Fruit fly (Drosophila melanogaster): Measurements from ENCODE around the gene Imp.

Imp gene

dm6 chrX:10854686-10855085, 30.6 kb upstream of the Imp start, which contains the start of gene feo (continued):
- TF ChIP-seq gt (GFP tag; IDR thresholded peaks at IDR 0.05), result no peak
- no peak for TF ChIP-seq Spps (tag; optimal IDR thresholded peaks at IDR 0.05)
- TF ChIP-seq tll (GFP tag; optimal IDR thresholded peaks at IDR 0.05), result no peak
- no peak for TF ChIP-seq CG4424 (GFP tag; optimal IDR thresholded peaks at IDR 0.05)
- no peak for TF ChIP-seq CG6254 (GFP tag; optimal IDR thresholded peaks at IDR 0.05)
- TF ChIP-seq H15 (GFP tag; IDR thresholded peaks at IDR 0.05), result no peak
- no peak for TF ChIP-seq CG14050 (GFP tag; IDR thresholded peaks at IDR 0.05)
- no peak for TF ChIP-seq dmrt11E (tag; optimal IDR thresholded peaks at IDR 0.05)
- TF ChIP-seq CG2202 (tag; optimal IDR thresholded peaks at IDR 0.05), result no peak
- no peak for TF ChIP-seq CG8765 (GFP tag; IDR thresholded peaks at IDR 0.05)
- peak; percentile 14 for TF ChIP-seq CG15696 (tag; optimal IDR thresholded peaks at IDR 0.05)
- no peak for TF ChIP-seq Tbp (GFP tag; optimal IDR thresholded peaks at IDR 0.05)
- no peak for TF ChIP-seq nau (GFP tag; optimal IDR thresholded peaks at IDR 0.05)
- no peak for TF ChIP-seq yki (optimal IDR thresholded peaks at IDR 0.05)
- peak; percentile 18 for TF ChIP-seq dm (GFP tag; optimal IDR thresholded peaks at IDR 0.05)
- no peak for TF ChIP-seq CG8290 (GFP tag; optimal IDR thresholded peaks at IDR 0.05)
- TF ChIP-seq CG8290 (tag; optimal IDR thresholded peaks at IDR 0.05), result no peak
- no peak for TF ChIP-seq Usf (GFP tag; optimal IDR thresholded peaks at IDR 0.05)
- no peak for TF ChIP-seq Oaz (GFP tag; IDR thresholded peaks at IDR 0.05)
- no peak for TF ChIP-seq Lpt (GFP tag; optimal IDR thresholded peaks at IDR 0.05)
- TF ChIP-seq kay (GFP tag; optimal IDR thresholded peaks at IDR 0.05), result no peak
- no peak for TF ChIP-seq seq (GFP tag; IDR thresholded peaks at IDR 0.05)
- TF ChIP-seq lilli (GFP tag; optimal IDR thresholded peaks at IDR 0.05), result peak; percentile 5
- TF ChIP-seq sna (GFP tag; IDR thresholded peaks at IDR 0.05; ENCODE audit: partially characterized antibody), result no peak
- TF ChIP-seq CG2116 (GFP tag; optimal IDR thresholded peaks at IDR 0.05), result peak; percentile 67
- no peak for TF ChIP-seq CG10431 (GFP tag; optimal IDR thresholded peaks at IDR 0.05)
- TF ChIP-seq eve (GFP tag; optimal IDR thresholded peaks at IDR 0.05), result no peak
- no peak for TF ChIP-seq CG1024 (GFP tag; IDR thresholded peaks at IDR 0.05)
- no peak for TF ChIP-seq salm (tag; optimal IDR thresholded peaks at IDR 0.05)
- no peak for TF ChIP-seq CG6654 (GFP tag; optimal IDR thresholded peaks at IDR 0.05)
- TF ChIP-seq twi (tag; optimal IDR thresholded peaks at IDR 0.05), result no peak
- TF ChIP-seq Hr39 (optimal IDR thresholded peaks at IDR 0.05), result no peak
- TF ChIP-seq CG11398 (GFP tag; optimal IDR thresholded peaks at IDR 0.05), result no peak
- TF ChIP-seq unc-4 (GFP tag; IDR thresholded peaks at IDR 0.05; ENCODE audit: partially characterized antibody), result no peak
- TF ChIP-seq CG7786 (GFP tag; optimal IDR thresholded peaks at IDR 0.05), result no peak
- TF ChIP-seq oc (tag; optimal IDR thresholded peaks at IDR 0.05), result no peak
- TF ChIP-seq sima (GFP tag; optimal IDR thresholded peaks at IDR 0.05), result no peak
- no peak for TF ChIP-seq sd (tag; optimal IDR thresholded peaks at IDR 0.05)
- TF ChIP-seq CG6854 (GFP tag; optimal IDR thresholded peaks at IDR 0.05), result no peak
- no peak for TF ChIP-seq dati (GFP tag; IDR thresholded peaks at IDR 0.05)
- no peak for TF ChIP-seq CG3281 (GFP tag; optimal IDR thresholded peaks at IDR 0.05)
- TF ChIP-seq az2 (GFP tag; optimal IDR thresholded peaks at IDR 0.05), result no peak
- no peak for TF ChIP-seq Mes4 (GFP tag; optimal IDR thresholded peaks at IDR 0.05)
- peak; percentile 37; the same call in 1 of the 2 replicates for TF ChIP-seq MBD-R2 (GFP tag; IDR thresholded peaks at IDR 0.05)
- no peak for TF ChIP-seq btn (GFP tag; optimal IDR thresholded peaks at IDR 0.05)
- no peak for TF ChIP-seq CG12744 (GFP tag; optimal IDR thresholded peaks at IDR 0.05)
- TF ChIP-seq CG11504 (tag; optimal IDR thresholded peaks at IDR 0.05), result no peak
- no peak for TF ChIP-seq pb (GFP tag; optimal IDR thresholded peaks at IDR 0.05)
- TF ChIP-seq org-1 (GFP tag; optimal IDR thresholded peaks at IDR 0.05), result no peak
- TF ChIP-seq CG43689 (GFP tag; IDR thresholded peaks at IDR 0.05), result no peak
- TF ChIP-seq Vsx1 (GFP tag; optimal IDR thresholded peaks at IDR 0.05), result no peak
- no peak for TF ChIP-seq CG8359 (GFP tag; optimal IDR thresholded peaks at IDR 0.05; ENCODE audit: borderline replicate concordance)
- TF ChIP-seq tio (GFP tag; optimal IDR thresholded peaks at IDR 0.05), result no peak
- no peak for TF ChIP-seq da (GFP tag; optimal IDR thresholded peaks at IDR 0.05)
